Worm (Caenorhabditis elegans) whole organism, L1 larva: ENCODE measurements around the gene dpf-2.

Experiments
- C04F5.9 ChIP-seq: sonication (generic microtip); optimal IDR thresholded peaks from 2 replicates; lab custom pipeline; 2016; ENCODE audit warnings: missing genetic modification characterization, missing compliant biosample characterization
- C16A3.4 ChIP-seq: fragments of 150-350 bp; optimal IDR thresholded peaks from 2 replicates; lab custom pipeline; 2014; ENCODE audit warnings: missing biosample characterization, missing genetic modification characterization
- Y116A8C.19 ChIP-seq: sonication (generic microtip); optimal IDR thresholded peaks from 2 replicates; lab custom pipeline; 2016; ENCODE audit warnings: missing compliant biosample characterization, missing genetic modification characterization, borderline replicate concordance
- aly-2 ChIP-seq: fragments of 150-350 bp; optimal IDR thresholded peaks from 2 replicates; lab custom pipeline; 2014; ENCODE audit warnings: missing biosample characterization, missing genetic modification characterization
- ama-1 ChIP-seq: fragments of 150-350 bp; optimal IDR thresholded peaks from 2 replicates; lab custom pipeline; 2014
- blmp-1 ChIP-seq: fragments of 150-350 bp; optimal IDR thresholded peaks from 2 replicates; lab custom pipeline; 2014; ENCODE audit warnings: missing biosample characterization, missing genetic modification characterization
- ceh-82 ChIP-seq, 3 experiments: fragments of 150-350 bp in 1 of 3; sonication (generic microtip) in 2 of 3; optimal IDR thresholded peaks; 2 replicates each; lab custom pipeline; 2014 to 2017; ENCODE audit warnings: missing biosample characterization in 3 of 3, missing genetic modification characterization in 3 of 3
- ces-1 ChIP-seq: fragments of 150-350 bp; optimal IDR thresholded peaks from 2 replicates; lab custom pipeline; 2014; ENCODE audit warnings: missing biosample characterization, missing genetic modification reagents, missing genetic modification characterization
- dpl-1 ChIP-seq, 3 experiments: fragments of 150-350 bp in 2 of 3; sonication (generic microtip) in 1 of 3; optimal IDR thresholded peaks; 2 replicates each; lab custom pipeline; 2014 to 2017; ENCODE audit warnings: missing biosample characterization in 3 of 3, missing genetic modification characterization in 3 of 3, missing genetic modification reagents in 3 of 3
- efl-1 ChIP-seq, 4 experiments: fragments of 150-350 bp; optimal IDR thresholded peaks in 3 of 4; peaks in 1 of 4; 1 replicate in 1 of 4; 2 replicates in 3 of 4; lab custom pipeline; 2014; ENCODE audit warnings: missing biosample characterization in 2 of 4, missing genetic modification characterization in 2 of 4, missing genetic modification reagents in 2 of 4
- efl-3 ChIP-seq: fragments of 200-800 bp; sonication (Bioruptor generic); optimal IDR thresholded peaks from 2 replicates; lab custom pipeline; 2018; ENCODE audit warnings: mild to moderate bottlenecking, missing genetic modification characterization, missing compliant biosample characterization
- egl-27 ChIP-seq, 2 experiments: fragments of 150-350 bp in 1 of 2; sonication (generic microtip); optimal IDR thresholded peaks; 3 replicates each; lab custom pipeline; 2017 to 2018; ENCODE audit warnings: missing biosample characterization in 2 of 2, missing genetic modification characterization in 2 of 2, missing genetic modification reagents in 2 of 2
- hlh-4 ChIP-seq: sonication (generic microtip); optimal IDR thresholded peaks from 2 replicates; lab custom pipeline; 2016; ENCODE audit warnings: mild to moderate bottlenecking, missing genetic modification characterization, missing compliant biosample characterization
- jun-1 ChIP-seq: fragments of 150-350 bp; optimal IDR thresholded peaks from 2 replicates; lab custom pipeline; 2014; ENCODE audit warnings: missing biosample characterization, missing genetic modification reagents, missing genetic modification characterization
- lin-35 ChIP-seq, 2 experiments: fragments of 150-350 bp; optimal IDR thresholded peaks; 2 replicates each; lab custom pipeline; 2014; ENCODE audit warnings: missing biosample characterization in 2 of 2, missing genetic modification characterization in 2 of 2, missing genetic modification reagents in 2 of 2
- lin-39 ChIP-seq: fragments of 150-350 bp; optimal IDR thresholded peaks from 2 replicates; lab custom pipeline; 2014; ENCODE audit warnings: missing biosample characterization, missing genetic modification reagents, missing genetic modification characterization
- lsy-2 ChIP-seq, 2 experiments: fragments of 150-350 bp; optimal IDR thresholded peaks; 2 replicates each; lab custom pipeline; 2014; ENCODE audit warnings: missing biosample characterization in 2 of 2, missing genetic modification characterization in 2 of 2
- mdl-1 ChIP-seq, 2 experiments: fragments of 150-350 bp; optimal IDR thresholded peaks; 2 replicates each; lab custom pipeline; 2014 to 2017; ENCODE audit warnings: missing biosample characterization in 2 of 2, missing genetic modification characterization in 2 of 2, inconsistent platforms in 1 of 2
- mef-2 ChIP-seq: fragments of 150-350 bp; optimal IDR thresholded peaks from 2 replicates; lab custom pipeline; 2014; ENCODE audit warnings: missing biosample characterization, missing genetic modification characterization
- nhr-11 ChIP-seq: fragments of 150-350 bp; optimal IDR thresholded peaks from 2 replicates; lab custom pipeline; 2014; ENCODE audit warnings: missing biosample characterization, missing genetic modification characterization
- nhr-28 ChIP-seq: fragments of 150-350 bp; optimal IDR thresholded peaks from 2 replicates; lab custom pipeline; 2014; ENCODE audit warnings: missing biosample characterization, missing genetic modification characterization
- nhr-71 ChIP-seq: sonication (generic microtip); optimal IDR thresholded peaks from 2 replicates; lab custom pipeline; 2016; ENCODE audit warnings: mild to moderate bottlenecking, missing genetic modification characterization, moderate library complexity, missing compliant biosample characterization
- nhr-85 ChIP-seq: sonication (generic microtip); peaks from one replicate; lab custom pipeline; 2016; ENCODE audit warnings: missing genetic modification characterization, inconsistent platforms, missing compliant biosample characterization
- nhr-90 ChIP-seq: sonication (generic microtip); optimal IDR thresholded peaks from 2 replicates; lab custom pipeline; 2016; ENCODE audit warnings: mild to moderate bottlenecking, missing genetic modification characterization, missing compliant biosample characterization; ENCODE audit not compliant: poor library complexity
- pag-3 ChIP-seq: sonication (generic microtip); optimal IDR thresholded peaks from 2 replicates; lab custom pipeline; 2017; ENCODE audit warnings: missing genetic modification characterization, mild to moderate bottlenecking, missing compliant biosample characterization, antibody characterized with exemption, borderline replicate concordance; ENCODE audit not compliant: insufficient read depth
- pax-3 ChIP-seq: fragments of 200-800 bp; sonication (Bioruptor generic); optimal IDR thresholded peaks from 2 replicates; lab custom pipeline; 2018; ENCODE audit warnings: mild to moderate bottlenecking, missing genetic modification characterization, moderate library complexity, missing compliant biosample characterization
- rnt-1 ChIP-seq: sonication (generic microtip); optimal IDR thresholded peaks from 2 replicates; lab custom pipeline; 2016; ENCODE audit warnings: mild to moderate bottlenecking, missing genetic modification characterization, moderate library complexity, missing compliant biosample characterization
- snpc-4 ChIP-seq: fragments of 150-350 bp; optimal IDR thresholded peaks from 2 replicates; lab custom pipeline; 2014; ENCODE audit warnings: missing biosample characterization, missing genetic modification characterization
- snu-23 ChIP-seq: sonication (generic microtip); optimal IDR thresholded peaks from 2 replicates; lab custom pipeline; 2016; ENCODE audit warnings: missing genetic modification characterization, missing compliant biosample characterization
- swsn-7 ChIP-seq: sonication (generic microtip); optimal IDR thresholded peaks from 2 replicates; lab custom pipeline; 2016; ENCODE audit warnings: missing genetic modification characterization, missing compliant biosample characterization
- tbx-2 ChIP-seq: sonication (generic microtip); optimal IDR thresholded peaks from 2 replicates; lab custom pipeline; 2016; ENCODE audit warnings: missing genetic modification characterization, missing compliant biosample characterization
- vab-15 ChIP-seq: sonication (generic microtip); optimal IDR thresholded peaks from 2 replicates; lab custom pipeline; 2017; ENCODE audit warnings: missing genotype, mild to moderate bottlenecking, missing genetic modification characterization, missing compliant biosample characterization
- xbp-1 ChIP-seq: sonication (generic microtip); optimal IDR thresholded peaks from 2 replicates; lab custom pipeline; 2016; ENCODE audit warnings: missing genetic modification characterization, missing compliant biosample characterization
- ztf-4 ChIP-seq: fragments of 150-350 bp; optimal IDR thresholded peaks from 2 replicates; lab custom pipeline; 2014; ENCODE audit warnings: missing biosample characterization, missing genetic modification characterization

Gene dpf-2

DNA sequence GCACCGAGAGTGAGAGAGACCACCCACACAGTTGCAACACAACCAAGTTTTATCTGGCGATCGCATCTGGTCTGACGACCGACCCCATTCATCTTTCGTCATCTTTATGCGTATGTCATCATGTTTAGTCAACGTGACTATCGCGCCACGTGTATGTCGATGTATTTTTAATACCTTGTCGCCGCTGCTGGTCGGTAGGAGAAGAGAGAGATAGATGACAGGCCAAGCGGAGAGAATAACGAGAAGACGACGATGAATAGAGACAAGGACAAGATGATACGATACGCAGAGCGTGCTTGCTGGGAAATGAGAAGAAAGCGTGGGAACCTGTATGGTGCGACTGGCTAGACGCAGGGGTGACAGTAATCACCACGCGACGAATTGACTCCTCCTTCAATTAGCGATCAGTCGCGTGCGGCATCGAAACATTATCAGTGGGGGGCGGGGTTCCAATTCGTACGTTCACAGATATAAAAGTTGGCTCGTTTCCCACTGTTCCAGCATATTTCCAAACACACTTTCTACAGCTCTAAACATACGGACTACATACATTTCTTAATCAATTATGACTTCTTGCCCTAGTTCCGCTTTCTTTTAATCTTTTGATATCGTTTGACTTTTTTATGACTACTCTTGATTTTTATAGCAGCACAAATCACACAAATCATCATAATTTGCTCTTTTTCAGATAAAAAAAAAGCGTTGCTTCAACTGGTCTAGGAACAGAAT lies 41.1 kb upstream of the dpf-2 start, which contains the start of gene tatn-1 (continued):
- TF ChIP-seq egl-27 (tag; optimal IDR thresholded peaks at IDR 0.05; lab: Kevin White, UChicago) = peak; percentile 29 to 66
- peak; percentile 18 to 24 for TF ChIP-seq efl-1 (optimal IDR thresholded peaks at IDR 0.05; lab: Kevin White, UChicago)
- peak in 1 of 2 experiments; percentile 95 for TF ChIP-seq efl-1 (GFP tag; optimal IDR thresholded peaks at IDR 0.05 in 1 of 2; lab: Kevin White, UChicago)
- TF ChIP-seq nhr-28 (tag; lab: Kevin White, UChicago) = no peak
- peak; percentile 41 for TF ChIP-seq swsn-7 (tag; lab: Kevin White, UChicago)
- TF ChIP-seq dpl-1 (GFP tag; optimal IDR thresholded peaks at IDR 0.05; lab: Kevin White, UChicago) = peak in 2 of 3 experiments; percentile 1 to 38
- no peak for TF ChIP-seq C04F5.9 (tag; lab: Kevin White, UChicago)
- TF ChIP-seq xbp-1 (tag; lab: Kevin White, UChicago) = peak; percentile 71
- no peak for TF ChIP-seq pax-3 (tag; lab: Kevin White, UChicago)
- peak; percentile 50 for TF ChIP-seq jun-1
- peak; percentile 51 to 65 for TF ChIP-seq lsy-2 (tag; optimal IDR thresholded peaks at IDR 0.05; lab: Kevin White, UChicago)
- TF ChIP-seq lin-35 (GFP tag; optimal IDR thresholded peaks at IDR 0.05; lab: Kevin White, UChicago) = peak; percentile 37 to 80
- peak; percentile 88 for TF ChIP-seq tbx-2 (tag; lab: Kevin White, UChicago)
- TF ChIP-seq vab-15 (tag; lab: Kevin White, UChicago) = peak; percentile 45
- TF ChIP-seq nhr-90 (tag; lab: Kevin White, UChicago) = peak; percentile 95
- TF ChIP-seq nhr-85 (tag; lab: Kevin White, UChicago) = peak; percentile 100
- peak; percentile 11 for TF ChIP-seq lin-39 (tag; lab: Kevin White, UChicago)
- TF ChIP-seq snu-23 (GFP tag; lab: Kevin White, UChicago) = peak; percentile 85
- no peak for TF ChIP-seq pag-3 (tag; lab: Kevin White, UChicago)
- TF ChIP-seq Y116A8C.19 (tag; lab: Kevin White, UChicago) = no peak
- peak; percentile 30 for TF ChIP-seq rnt-1 (tag; lab: Kevin White, UChicago)
- peak; percentile 52 for TF ChIP-seq efl-3 (GFP tag; lab: Kevin White, UChicago)
- TF ChIP-seq mef-2 (tag; lab: Kevin White, UChicago) = peak; percentile 38
- TF ChIP-seq nhr-71 (tag; lab: Kevin White, UChicago) = peak; percentile 95
- peak in 1 of 3 experiments; percentile 0 for TF ChIP-seq ceh-82 (tag; optimal IDR thresholded peaks at IDR 0.05; lab: Kevin White, UChicago)

DNA sequence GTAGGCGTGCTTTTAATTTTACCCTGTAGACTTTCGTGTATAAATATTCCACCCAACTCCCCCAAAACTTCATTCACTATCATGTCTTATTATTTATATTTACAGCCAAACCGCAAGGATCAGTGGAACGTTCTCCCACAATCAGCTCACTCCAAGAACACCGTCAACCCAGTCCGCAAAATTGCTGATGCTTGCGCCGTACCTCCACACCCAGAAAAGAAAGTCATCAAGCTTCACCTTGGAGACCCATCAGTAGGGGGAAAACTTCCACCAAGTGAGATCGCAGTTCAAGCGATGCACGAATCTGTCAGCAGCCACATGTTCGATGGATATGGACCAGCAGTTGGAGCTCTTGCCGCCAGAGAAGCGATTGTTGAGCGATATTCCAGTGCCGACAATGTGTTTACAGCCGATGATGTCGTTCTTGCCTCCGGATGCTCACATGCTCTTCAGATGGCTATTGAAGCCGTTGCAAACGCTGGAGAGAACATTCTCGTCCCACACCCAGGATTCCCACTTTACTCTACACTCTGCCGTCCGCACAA lies 40.4 kb upstream of the dpf-2 start:
- TF ChIP-seq efl-1 (optimal IDR thresholded peaks at IDR 0.05; lab: Kevin White, UChicago) (no peak), efl-1 (GFP tag; optimal IDR thresholded peaks at IDR 0.05 in 1 of 2; lab: Kevin White, UChicago) (peak in 1 of 2 experiments; percentile 30), hlh-4 (tag; lab: Kevin White, UChicago) (no peak)
- TF ChIP-seq, all 84 proteins: peak for 1

DNA sequence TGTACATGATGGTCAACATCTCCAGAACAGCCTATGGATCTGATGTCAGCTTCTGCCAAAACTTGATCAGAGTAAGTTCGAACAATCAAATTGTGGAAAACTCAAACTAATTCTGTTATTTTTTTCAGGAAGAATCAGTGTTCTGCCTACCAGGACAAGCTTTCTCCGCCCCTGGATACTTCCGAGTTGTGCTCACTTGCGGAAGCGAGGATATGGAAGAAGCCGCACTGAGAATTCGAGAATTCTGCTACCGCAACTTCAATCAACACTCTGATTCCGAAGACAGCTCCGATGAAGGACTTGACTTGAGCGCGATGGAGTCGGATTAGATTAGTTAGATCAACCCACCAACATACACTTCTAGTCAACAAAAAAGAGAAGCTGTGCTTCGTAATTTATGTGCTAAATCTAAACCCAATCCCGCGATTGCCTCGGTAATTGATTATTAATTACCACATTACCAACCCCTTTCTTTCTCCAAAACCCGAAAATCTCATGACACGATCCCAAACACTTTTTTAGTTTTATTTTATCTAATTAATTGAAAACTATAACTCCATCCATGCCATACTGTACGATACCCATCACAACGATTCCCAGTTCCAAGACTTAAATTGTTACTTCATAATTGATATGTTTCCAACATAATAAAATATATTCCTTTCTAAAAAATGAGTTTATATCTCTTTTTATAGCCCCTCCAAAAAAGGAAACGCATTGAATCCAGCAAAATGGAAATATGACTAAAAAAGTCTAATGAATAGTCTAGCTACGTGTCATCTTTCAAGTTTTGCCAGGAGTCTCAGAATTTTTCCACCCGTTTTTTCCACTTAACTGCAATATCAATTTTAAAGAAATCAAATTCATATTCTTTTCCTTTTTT lies 39.1 kb upstream of the dpf-2 start:
- TF ChIP-seq C16A3.4 (no peak), nhr-11 (tag; lab: Kevin White, UChicago) (peak; percentile 8), mdl-1 (tag; optimal IDR thresholded peaks at IDR 0.05; lab: Kevin White, UChicago) (no peak), snpc-4 (tag; lab: Kevin White, UChicago) (no peak), nhr-85 (tag; lab: Kevin White, UChicago) (peak; percentile 30), lsy-2 (tag; optimal IDR thresholded peaks at IDR 0.05; lab: Kevin White, UChicago) (no peak), aly-2 (tag; lab: Kevin White, UChicago) (peak; percentile 66), ces-1 (GFP tag; lab: Kevin White, UChicago) (no peak), efl-1 (optimal IDR thresholded peaks at IDR 0.05; lab: Kevin White, UChicago) (no peak), efl-1 (GFP tag; optimal IDR thresholded peaks at IDR 0.05 in 1 of 2; lab: Kevin White, UChicago) (peak in 1 of 2 experiments; percentile 40), ztf-4 (tag; lab: Kevin White, UChicago) (no peak), blmp-1 (no peak), ama-1 (no peak)
